Fruit fly (Drosophila melanogaster) whole organism, prepupa: Measurements from ENCODE around the gene SKIP.

Source experiments
- CG10631 ChIP-seq: fragments of 200-800 bp; sonication (Bioruptor generic); optimal IDR thresholded peaks from 2 replicates; lab custom pipeline; 2016; ENCODE audit warnings: missing biosample characterization, missing genetic modification characterization
- CG10669 ChIP-seq: fragments of 200-800 bp; sonication (Bioruptor generic); optimal IDR thresholded peaks from 3 replicates; lab custom pipeline; 2018; ENCODE audit warnings: missing biosample characterization, mild to moderate bottlenecking, missing genetic modification characterization, moderate library complexity
- CG11762 ChIP-seq: fragments of 200-800 bp; sonication (Bioruptor generic); optimal IDR thresholded peaks from 3 replicates; lab custom pipeline; 2016; ENCODE audit warnings: missing biosample characterization, missing genetic modification characterization; ENCODE audit not compliant: insufficient read depth
- CG11902 ChIP-seq: fragments of 200-800 bp; sonication (Bioruptor generic); optimal IDR thresholded peaks from 3 replicates; lab custom pipeline; 2016; ENCODE audit warnings: missing biosample characterization, missing genetic modification characterization
- CG1621 ChIP-seq: fragments of 200-800 bp; sonication (Bioruptor generic); optimal IDR thresholded peaks from 3 replicates; lab custom pipeline; 2018; ENCODE audit warnings: missing biosample characterization, mild to moderate bottlenecking, missing genetic modification characterization
- CG3032 ChIP-seq: fragments of 200-800 bp; optimal IDR thresholded peaks from 2 replicates; lab custom pipeline; 2019; ENCODE audit warnings: missing biosample characterization, mild to moderate bottlenecking, missing genetic modification characterization, moderate library complexity
- CG31627 ChIP-seq: fragments of 200-800 bp; sonication (Bioruptor generic); optimal IDR thresholded peaks from 3 replicates; lab custom pipeline; 2016; ENCODE audit warnings: missing biosample characterization, missing genetic modification characterization
- CG32006 ChIP-seq: fragments of 200-800 bp; sonication (Bioruptor generic); optimal IDR thresholded peaks from 3 replicates; lab custom pipeline; 2017; ENCODE audit warnings: missing biosample characterization, mild to moderate bottlenecking, missing genetic modification characterization
- CG34406 ChIP-seq: fragments of 200-800 bp; sonication (Bioruptor generic); optimal IDR thresholded peaks from 3 replicates; lab custom pipeline; 2016; ENCODE audit warnings: missing biosample characterization, missing genetic modification characterization
- CG3919 ChIP-seq: fragments of 200-800 bp; sonication (Bioruptor generic); optimal IDR thresholded peaks from 3 replicates; lab custom pipeline; 2016; ENCODE audit warnings: missing biosample characterization, missing genetic modification characterization
- CG4318 ChIP-seq: fragments of 200-800 bp; sonication (Bioruptor generic); optimal IDR thresholded peaks from 3 replicates; lab custom pipeline; 2017; ENCODE audit warnings: missing biosample characterization, mild to moderate bottlenecking, missing genetic modification characterization
- CG6163 ChIP-seq: fragments of 200-800 bp; sonication (Bioruptor generic); IDR thresholded peaks from 3 replicates; pipeline ENCODE4 v1.3.6; 2022; ENCODE audit warnings: missing biosample characterization, missing genetic modification characterization
- CG6276 ChIP-seq: fragments of 200-800 bp; sonication (Bioruptor generic); optimal IDR thresholded peaks from 2 replicates; lab custom pipeline; 2017; ENCODE audit warnings: missing biosample characterization, mild to moderate bottlenecking, missing genetic modification characterization
- CG6792 ChIP-seq: fragments of 200-800 bp; sonication (Bioruptor generic); optimal IDR thresholded peaks from 3 replicates; lab custom pipeline; 2016; ENCODE audit warnings: missing biosample characterization, missing genetic modification characterization
- CG6808 ChIP-seq: fragments of 200-800 bp; sonication (Bioruptor generic); optimal IDR thresholded peaks from 3 replicates; lab custom pipeline; 2017; ENCODE audit warnings: missing biosample characterization, missing genetic modification characterization, mild to moderate bottlenecking, moderate library complexity, missing genetic modification reagents
- CG6854 ChIP-seq: fragments of 200-800 bp; sonication (Bioruptor generic); optimal IDR thresholded peaks from 2 replicates; lab custom pipeline; 2017; ENCODE audit warnings: missing biosample characterization, mild to moderate bottlenecking, missing genetic modification characterization
- CG7368 ChIP-seq: fragments of 200-800 bp; sonication (Bioruptor generic); optimal IDR thresholded peaks from 3 replicates; lab custom pipeline; 2016; ENCODE audit warnings: missing biosample characterization, missing genetic modification characterization
- CG8119 ChIP-seq: fragments of 200-800 bp; sonication (Bioruptor generic); IDR thresholded peaks from 3 replicates; pipeline ENCODE4 v1.3.6; 2022; ENCODE audit warnings: missing biosample characterization, missing genetic modification characterization
- CG8319 ChIP-seq: fragments of 200-800 bp; sonication (Bioruptor generic); optimal IDR thresholded peaks from 3 replicates; lab custom pipeline; 2016; ENCODE audit warnings: missing biosample characterization, missing genetic modification characterization
- CG8632 ChIP-seq: fragments of 200-800 bp; sonication (Bioruptor generic); optimal IDR thresholded peaks from 3 replicates; lab custom pipeline; 2016; ENCODE audit warnings: missing biosample characterization, missing genetic modification characterization
- CG9139 ChIP-seq: fragments of 200-800 bp; sonication (Bioruptor generic); optimal IDR thresholded peaks from 3 replicates; lab custom pipeline; 2017; ENCODE audit warnings: missing biosample characterization, mild to moderate bottlenecking, missing genetic modification characterization
- Eip75B ChIP-seq: fragments of 200-800 bp; sonication (Bioruptor generic); optimal IDR thresholded peaks from 3 replicates; lab custom pipeline; 2016; ENCODE audit warnings: missing biosample characterization, missing genetic modification characterization
- Eip78C ChIP-seq: fragments of 200-800 bp; sonication (Bioruptor generic); peaks from one replicate; lab custom pipeline; 2016; ENCODE audit warnings: missing biosample characterization, missing genetic modification characterization
- Ets21C ChIP-seq: fragments of 200-800 bp; sonication (Bioruptor generic); optimal IDR thresholded peaks from 3 replicates; lab custom pipeline; 2016; ENCODE audit warnings: missing biosample characterization, missing genetic modification characterization
- Ets96B ChIP-seq: fragments of 200-800 bp; optimal IDR thresholded peaks from 2 replicates; lab custom pipeline; 2019; ENCODE audit warnings: missing biosample characterization, mild to moderate bottlenecking, missing genetic modification characterization, moderate library complexity
- Gug ChIP-seq: fragments of 200-800 bp; sonication (Bioruptor generic); IDR thresholded peaks from 2 replicates; pipeline ENCODE4 v1.3.6; 2022; ENCODE audit warnings: missing biosample characterization, missing genetic modification characterization
- Hr38 ChIP-seq: sonication (Bioruptor generic); optimal IDR thresholded peaks from 2 replicates; lab custom pipeline; 2016; ENCODE audit warnings: missing biosample characterization, missing genetic modification characterization
- Hr39 ChIP-seq: fragments of 200-800 bp; sonication (Bioruptor generic); optimal IDR thresholded peaks from 2 replicates; lab custom pipeline; 2016; ENCODE audit warnings: missing biosample characterization, missing genetic modification characterization
- Hr4 ChIP-seq: fragments of 200-800 bp; sonication (Bioruptor generic); optimal IDR thresholded peaks from 3 replicates; lab custom pipeline; 2016; ENCODE audit warnings: missing biosample characterization, missing genetic modification characterization
- Met ChIP-seq: fragments of 200-800 bp; sonication (Bioruptor generic); optimal IDR thresholded peaks from 3 replicates; lab custom pipeline; 2016; ENCODE audit warnings: missing biosample characterization, missing genetic modification characterization
- OdsH ChIP-seq: fragments of 200-800 bp; sonication (Bioruptor generic); optimal IDR thresholded peaks from 3 replicates; lab custom pipeline; 2016; ENCODE audit warnings: missing biosample characterization, missing genetic modification characterization
- Smox ChIP-seq: fragments of 200-800 bp; sonication (Bioruptor generic); optimal IDR thresholded peaks from 3 replicates; lab custom pipeline; 2016; ENCODE audit warnings: missing biosample characterization, missing genetic modification characterization
- Sox102F ChIP-seq: fragments of 200-800 bp; sonication (Bioruptor generic); optimal IDR thresholded peaks from 2 replicates; lab custom pipeline; 2016; ENCODE audit warnings: missing biosample characterization, mild to moderate bottlenecking, missing genetic modification characterization
- Sox15 ChIP-seq: fragments of 200-800 bp; sonication (Bioruptor generic); optimal IDR thresholded peaks from 3 replicates; lab custom pipeline; 2016; ENCODE audit warnings: missing biosample characterization, missing genetic modification characterization
- achi ChIP-seq: fragments of 200-800 bp; sonication (Bioruptor generic); optimal IDR thresholded peaks from 3 replicates; lab custom pipeline; 2016; ENCODE audit warnings: missing biosample characterization, missing genetic modification characterization
- acj6 ChIP-seq: fragments of 200-800 bp; sonication (Bioruptor generic); optimal IDR thresholded peaks from 3 replicates; lab custom pipeline; 2016; ENCODE audit warnings: missing biosample characterization, missing genetic modification characterization
- cyc ChIP-seq: fragments of 200-800 bp; sonication (Bioruptor generic); optimal IDR thresholded peaks from 3 replicates; lab custom pipeline; 2016; ENCODE audit warnings: missing biosample characterization, missing genetic modification characterization
- dsx ChIP-seq: fragments of 200-800 bp; optimal IDR thresholded peaks from 3 replicates; lab custom pipeline; 2019; ENCODE audit warnings: missing biosample characterization, mild to moderate bottlenecking, missing genetic modification characterization, moderate library complexity; ENCODE audit not compliant: poor library complexity, severe bottlenecking
- eg ChIP-seq: fragments of 200-800 bp; sonication (Bioruptor generic); IDR thresholded peaks from 3 replicates; pipeline ENCODE4 v1.3.6; 2022; ENCODE audit warnings: missing biosample characterization, missing genetic modification characterization
- esn ChIP-seq: fragments of 200-800 bp; sonication (Bioruptor generic); optimal IDR thresholded peaks from 2 replicates; lab custom pipeline; 2016; ENCODE audit warnings: missing biosample characterization, mild to moderate bottlenecking, missing genetic modification characterization, moderate library complexity
- fd59A ChIP-seq: fragments of 200-800 bp; sonication (Bioruptor generic); optimal IDR thresholded peaks from 2 replicates; lab custom pipeline; 2017; ENCODE audit warnings: missing biosample characterization, mild to moderate bottlenecking, missing genetic modification characterization, missing genetic modification reagents
- fd85E ChIP-seq: fragments of 200-800 bp; sonication (Bioruptor generic); optimal IDR thresholded peaks from 3 replicates; lab custom pipeline; 2016; ENCODE audit warnings: missing biosample characterization, missing genetic modification characterization
- lz ChIP-seq: fragments of 200-800 bp; sonication (Bioruptor generic); optimal IDR thresholded peaks from 3 replicates; lab custom pipeline; 2016; ENCODE audit warnings: missing biosample characterization, missing genetic modification characterization
- net ChIP-seq: fragments of 200-800 bp; sonication (Bioruptor generic); optimal IDR thresholded peaks from 3 replicates; lab custom pipeline; 2016; ENCODE audit warnings: missing biosample characterization, missing genetic modification characterization
- salr ChIP-seq, 2 experiments: fragments of 200-800 bp; sonication (Bioruptor generic); optimal IDR thresholded peaks; 3 replicates each; lab custom pipeline; 2016 to 2018; ENCODE audit warnings: missing biosample characterization in 2 of 2, missing genetic modification characterization in 2 of 2, mild to moderate bottlenecking in 1 of 2
- svp ChIP-seq: fragments of 200-800 bp; sonication (Bioruptor generic); peaks from one replicate; lab custom pipeline; 2016; ENCODE audit warnings: missing biosample characterization, missing genetic modification characterization
- topi ChIP-seq: fragments of 200-800 bp; sonication (Bioruptor generic); optimal IDR thresholded peaks from 3 replicates; lab custom pipeline; 2016; ENCODE audit warnings: missing biosample characterization, missing genetic modification characterization
- vri ChIP-seq: fragments of 200-800 bp; sonication (Bioruptor generic); optimal IDR thresholded peaks from 3 replicates; lab custom pipeline; 2016; ENCODE audit warnings: missing biosample characterization, mild to moderate bottlenecking, missing genetic modification characterization

The SKIP gene

dm6 chr3R:22236761-22237160 is 103.1 kb downstream of the SKIP start:
- TF ChIP-seq CG11902 (GFP tag; lab: Kevin White, UChicago) (peak; percentile 2), CG9139 (GFP tag; lab: Kevin White, UChicago) (no peak), Ets96B (tag; lab: Kevin White, UChicago) (peak; percentile 3), CG10631 (GFP tag; lab: Kevin White, UChicago) (no peak), Eip78C (GFP tag; lab: Kevin White, UChicago) (peak; percentile 60), CG6792 (GFP tag; lab: Kevin White, UChicago) (no peak), svp (GFP tag; lab: Kevin White, UChicago) (peak; percentile 68), CG8119 (GFP tag; lab: Robert Waterston, UW) (no peak), esn (GFP tag; lab: Kevin White, UChicago) (peak; percentile 32), eg (GFP tag; lab: Robert Waterston, UW) (no peak), Hr39 (GFP tag; lab: Kevin White, UChicago) (peak; percentile 14), cyc (GFP tag; lab: Kevin White, UChicago) (peak; percentile 17), Met (GFP tag; lab: Kevin White, UChicago) (peak; percentile 19), vri (GFP tag; lab: Kevin White, UChicago) (no peak), Sox102F (no peak), OdsH (peak; percentile 11), Smox (GFP tag; lab: Kevin White, UChicago) (peak; percentile 23), CG32006 (GFP tag; lab: Kevin White, UChicago) (peak; percentile 23), CG3919 (GFP tag; lab: Kevin White, UChicago) (peak; percentile 7)

dm6 chr3R:22260205-22260604 is 126.6 kb downstream of the SKIP start:
- TF ChIP-seq Eip75B (GFP tag; lab: Kevin White, UChicago) (peak; percentile 63), CG11762 (GFP tag; lab: Kevin White, UChicago) (peak; percentile 16), CG31627 (GFP tag; lab: Kevin White, UChicago) (peak; percentile 56), Gug (GFP tag; lab: Robert Waterston, UW) (no peak), CG6854 (GFP tag; lab: Kevin White, UChicago) (no peak), CG6163 (GFP tag; lab: Robert Waterston, UW) (peak; percentile 77; the same call in 2 of the 3 replicates), Hr4 (peak; percentile 46), CG32006 (GFP tag; lab: Kevin White, UChicago) (peak; percentile 47), CG6276 (GFP tag; lab: Kevin White, UChicago) (peak; percentile 16), CG3919 (GFP tag; lab: Kevin White, UChicago) (peak; percentile 72), Ets21C (GFP tag; lab: Kevin White, UChicago) (peak; percentile 49), dsx (GFP tag; lab: Kevin White, UChicago) (no peak), CG1621 (peak; percentile 70), CG34406 (peak; percentile 66), Hr38 (GFP tag; lab: Kevin White, UChicago) (no peak), net (GFP tag; lab: Kevin White, UChicago) (peak; percentile 48), OdsH (peak; percentile 67), CG11902 (GFP tag; lab: Kevin White, UChicago) (peak; percentile 13), esn (GFP tag; lab: Kevin White, UChicago) (peak; percentile 71), achi (peak; percentile 56), svp (GFP tag; lab: Kevin White, UChicago) (peak; percentile 80), topi (GFP tag; lab: Kevin White, UChicago) (peak; percentile 44), CG4318 (GFP tag; lab: Kevin White, UChicago) (no peak), CG6792 (GFP tag; lab: Kevin White, UChicago) (peak; percentile 61), Met (GFP tag; lab: Kevin White, UChicago) (peak; percentile 72), CG8119 (GFP tag; lab: Robert Waterston, UW) (peak; percentile 68), fd85E (GFP tag; lab: Kevin White, UChicago) (no peak), CG3032 (tag; lab: Kevin White, UChicago) (peak; percentile 17), Sox102F (peak; percentile 66), lz (GFP tag; lab: Kevin White, UChicago) (peak; percentile 63), salr (GFP tag; optimal IDR thresholded peaks at IDR 0.05; lab: Kevin White, UChicago) (peak in 1 of 2 experiments; percentile 39), acj6 (GFP tag; lab: Kevin White, UChicago) (peak; percentile 54), vri (GFP tag; lab: Kevin White, UChicago) (peak; percentile 51), fd59A (GFP tag; lab: Kevin White, UChicago) (peak; percentile 42), CG8319 (GFP tag; lab: Kevin White, UChicago) (peak; percentile 9), CG7368 (GFP tag; lab: Kevin White, UChicago) (peak; percentile 60), CG10669 (GFP tag; lab: Kevin White, UChicago) (peak; percentile 76), CG8632 (GFP tag; lab: Kevin White, UChicago) (peak; percentile 38), Hr39 (GFP tag; lab: Kevin White, UChicago) (peak; percentile 60), Sox15 (GFP tag; lab: Kevin White, UChicago) (peak; percentile 2), CG6808 (peak; percentile 52), Smox (GFP tag; lab: Kevin White, UChicago) (peak; percentile 72)
